Worm (Caenorhabditis elegans): ENCODE results near the gene hum-4.

ce11 chrX:11377370-11377769, 56.0 kb downstream of the hum-4 start, which contains the start of gene tni-1:
- TF ChIP-seq Y22D7AL.16 (tag; optimal IDR thresholded peaks at IDR 0.05) (no peak), nfya-1 (tag; optimal IDR thresholded peaks at IDR 0.05) (no peak), ceh-2 (tag; optimal IDR thresholded peaks at IDR 0.05) (no peak), che-1 (tag; optimal IDR thresholded peaks at IDR 0.05) (no peak), ttx-3 (tag; optimal IDR thresholded peaks at IDR 0.05) (no peak), nhr-11 (tag; optimal IDR thresholded peaks at IDR 0.05) (no peak), dmd-4 (tag; optimal IDR thresholded peaks at IDR 0.05; ENCODE audit: borderline replicate concordance) (no peak), ceh-9 (tag; optimal IDR thresholded peaks at IDR 0.05) (no peak)

All from whole organism, late embryonic.